Worm (Caenorhabditis elegans) whole organism, L4 larva: Measurements from ENCODE around the gene Y61B8B.3.
"Not testable (repeated sequence)": the region's sequence is repeated elsewhere in the genome, so short reads cannot be mapped to it uniquely, and the experiment has no call there.

Experiments used
- D1046.2 ChIP-seq: fragments of 200-800 bp; sonication (Bioruptor generic); IDR thresholded peaks from 2 replicates; pipeline ENCODE4 v1.3.6; 2022; ENCODE audit warnings: missing genetic modification characterization, missing compliant biosample characterization
- F26F4.8 ChIP-seq: fragments of 200-800 bp; sonication (Bioruptor generic); conservative IDR thresholded peaks from 2 replicates; pipeline ENCODE4 v1.3.6; 2022; ENCODE audit warnings: missing genetic modification characterization, missing compliant biosample characterization
- F49E8.2 ChIP-seq: sonication (generic microtip); optimal IDR thresholded peaks from 2 replicates; lab custom pipeline; 2016; ENCODE audit warnings: missing compliant biosample characterization, mild to moderate bottlenecking, missing genetic modification characterization, borderline replicate concordance
- R02D3.7 ChIP-seq: fragments of 150-350 bp; sonication (generic microtip); optimal IDR thresholded peaks from 3 replicates; lab custom pipeline; 2014; ENCODE audit warnings: missing biosample characterization, missing genetic modification characterization
- aha-1 ChIP-seq: fragments of 150-350 bp; peaks from one replicate; lab custom pipeline; 2014; ENCODE audit warnings: missing biosample characterization, missing genetic modification characterization
- ama-1 ChIP-seq: fragments of 150-350 bp; optimal IDR thresholded peaks from 2 replicates; lab custom pipeline; 2014; ENCODE audit warnings: inconsistent platforms, mixed read lengths
- ceh-28 ChIP-seq: fragments of 150-350 bp; optimal IDR thresholded peaks from 2 replicates; lab custom pipeline; 2014; ENCODE audit warnings: missing biosample characterization, missing genetic modification reagents, missing genetic modification characterization
- ceh-44 ChIP-seq: fragments of 200-800 bp; sonication (Bioruptor generic); IDR thresholded peaks from 2 replicates; pipeline ENCODE4 v1.3.6; 2022; ENCODE audit warnings: missing genetic modification reagents, missing genetic modification characterization, missing compliant biosample characterization
- ceh-82 ChIP-seq: sonication (generic microtip); optimal IDR thresholded peaks from 2 replicates; lab custom pipeline; 2017; ENCODE audit warnings: missing biosample characterization, missing genetic modification characterization
- cey-2 ChIP-seq: sonication (generic microtip); optimal IDR thresholded peaks from 3 replicates; lab custom pipeline; 2017; ENCODE audit warnings: missing genetic modification characterization, mild to moderate bottlenecking, missing compliant biosample characterization, antibody characterized with exemption, borderline replicate concordance; ENCODE audit not compliant: insufficient read depth
- ctbp-1 ChIP-seq: fragments of 200-800 bp; sonication (Bioruptor generic); IDR thresholded peaks from 2 replicates; pipeline ENCODE4 v1.3.6; 2022; ENCODE audit warnings: missing genetic modification reagents, missing genetic modification characterization, missing compliant biosample characterization
- dmd-8 ChIP-seq: fragments of 200-800 bp; sonication (Bioruptor generic); IDR thresholded peaks from 2 replicates; pipeline ENCODE4 v1.3.6; 2022; ENCODE audit warnings: missing genetic modification characterization, missing compliant biosample characterization
- dpl-1 ChIP-seq: fragments of 150-350 bp; optimal IDR thresholded peaks from 2 replicates; lab custom pipeline; 2014; ENCODE audit warnings: missing biosample characterization, missing genetic modification reagents, missing genetic modification characterization
- hif-1 ChIP-seq, 2 experiments: sonication (generic microtip); optimal IDR thresholded peaks; 2 replicates each; lab custom pipeline; 2016 to 2017; ENCODE audit warnings: missing compliant biosample characterization in 2 of 2, missing genetic modification characterization in 2 of 2, missing genetic modification reagents in 2 of 2, missing genotype in 2 of 2, mild to moderate bottlenecking in 1 of 2
- lim-7 ChIP-seq: fragments of 200-800 bp; sonication (Bioruptor generic); IDR thresholded peaks from 2 replicates; pipeline ENCODE4 v1.3.6; 2022; ENCODE audit warnings: missing genetic modification characterization, missing compliant biosample characterization
- mdt-29 ChIP-seq: fragments of 200-800 bp; sonication (Bioruptor generic); IDR thresholded peaks from 2 replicates; pipeline ENCODE4 v1.3.6; 2022; ENCODE audit warnings: missing genetic modification reagents, missing genetic modification characterization, missing compliant biosample characterization
- mes-2 ChIP-seq: sonication (generic microtip); optimal IDR thresholded peaks from 2 replicates; lab custom pipeline; 2016; ENCODE audit warnings: missing genotype, mild to moderate bottlenecking, missing genetic modification characterization, missing compliant biosample characterization; ENCODE audit not compliant: poor library complexity, severe bottlenecking
- mxl-2 ChIP-seq: fragments of 200-800 bp; sonication (Bioruptor generic); conservative IDR thresholded peaks from 2 replicates; pipeline ENCODE4 v1.3.6; 2022; ENCODE audit warnings: missing genetic modification reagents, missing genetic modification characterization, missing compliant biosample characterization
- nhr-11 ChIP-seq: fragments of 150-350 bp; optimal IDR thresholded peaks from 2 replicates; lab custom pipeline; 2014; ENCODE audit warnings: missing biosample characterization, missing genetic modification characterization
- nhr-28 ChIP-seq: fragments of 150-350 bp; optimal IDR thresholded peaks from 2 replicates; lab custom pipeline; 2014; ENCODE audit warnings: missing biosample characterization, missing genetic modification characterization
- nhr-41 ChIP-seq: fragments of 200-800 bp; sonication (Bioruptor generic); IDR thresholded peaks from 2 replicates; pipeline ENCODE4 v1.3.6; 2022; ENCODE audit warnings: missing genetic modification reagents, missing genetic modification characterization, missing compliant biosample characterization
- nhr-48 ChIP-seq: sonication (generic microtip); optimal IDR thresholded peaks from 2 replicates; lab custom pipeline; 2016; ENCODE audit warnings: mild to moderate bottlenecking, missing genetic modification characterization, missing compliant biosample characterization
- nhr-77 ChIP-seq: fragments of 150-350 bp; optimal IDR thresholded peaks from 2 replicates; lab custom pipeline; 2014; ENCODE audit warnings: missing biosample characterization, missing genetic modification characterization
- saeg-2 ChIP-seq: fragments of 200-800 bp; sonication (Bioruptor generic); IDR thresholded peaks from 2 replicates; pipeline ENCODE4 v1.3.6; 2022; ENCODE audit warnings: missing genetic modification reagents, missing genetic modification characterization, missing compliant biosample characterization
- set-16 ChIP-seq: fragments of 200-800 bp; sonication (Bioruptor generic); IDR thresholded peaks from 2 replicates; pipeline ENCODE4 v1.3.6; 2022; ENCODE audit warnings: missing genetic modification reagents, missing genetic modification characterization, missing compliant biosample characterization
- snpc-4 ChIP-seq: fragments of 150-350 bp; optimal IDR thresholded peaks from 2 replicates; lab custom pipeline; 2014; ENCODE audit warnings: missing biosample characterization, missing genetic modification characterization
- spr-3 ChIP-seq: fragments of 200-800 bp; sonication (Bioruptor generic); optimal IDR thresholded peaks from 2 replicates; lab custom pipeline; 2018; ENCODE audit warnings: mild to moderate bottlenecking, missing genetic modification characterization, missing compliant biosample characterization
- tag-97 ChIP-seq: fragments of 200-800 bp; sonication (Bioruptor generic); IDR thresholded peaks from 2 replicates; pipeline ENCODE4 v1.3.6; 2022; ENCODE audit warnings: missing genetic modification characterization, missing compliant biosample characterization
- tra-1 ChIP-seq: fragments of 200-800 bp; sonication (Bioruptor generic); IDR thresholded peaks from 2 replicates; pipeline ENCODE4 v1.3.6; 2022; ENCODE audit warnings: missing genetic modification reagents, missing genetic modification characterization, missing compliant biosample characterization
- unc-62 ChIP-seq, 3 experiments: fragments of 150-350 bp in 1 of 3; sonication (generic microtip); optimal IDR thresholded peaks in 2 of 3; peaks in 1 of 3; 1 replicate in 1 of 3; 2 replicates in 2 of 3; lab custom pipeline; 2014 to 2017; ENCODE audit warnings: missing biosample characterization in 3 of 3, missing genetic modification characterization in 3 of 3, missing genetic modification reagents in 3 of 3, missing genotype in 1 of 3

The Y61B8B.3 gene

ce11 chrV:17296443-17296842, 15.8 kb downstream of the Y61B8B.3 start:
- TF ChIP-seq dmd-8 (GFP tag; lab: Robert Waterston, UW) (no peak), set-16 (no peak), cey-2 (tag; lab: Kevin White, UChicago) (no peak), unc-62 (GFP tag; optimal IDR thresholded peaks at IDR 0.05 in 1 of 2; lab: Kevin White, UChicago) (peak in 1 of 2 experiments; percentile 92), unc-62 (tag; optimal IDR thresholded peaks at IDR 0.05; lab: Kevin White, UChicago) (no peak)

- TF ChIP-seq nhr-41 (GFP tag; lab: Robert Waterston, UW) (no peak), ceh-44 (GFP tag; lab: Robert Waterston, UW) (0 out of 2 replicates have a peak, but pooled peaks have one; percentile 17), aha-1 (tag; lab: Kevin White, UChicago) (peak; percentile 92)
Observed at ce11 chrV:17292740-17293139, 19.5 kb downstream of the Y61B8B.3 start.

ce11 chrV:17284159-17284558, 28.1 kb downstream of the Y61B8B.3 start:
- no peak for TF ChIP-seq hif-1 (tag; optimal IDR thresholded peaks at IDR 0.05; lab: Kevin White, UChicago)
- TF ChIP-seq aha-1 (tag; lab: Kevin White, UChicago), result peak; percentile 95
- no peak for TF ChIP-seq saeg-2

- no peak for TF ChIP-seq F49E8.2 (tag; lab: Kevin White, UChicago)
- no peak for TF ChIP-seq tra-1
- no peak for TF ChIP-seq dpl-1 (GFP tag; lab: Kevin White, UChicago)
- no peak for TF ChIP-seq ctbp-1 (GFP tag; lab: Robert Waterston, UW)
- TF ChIP-seq lim-7 (GFP tag; lab: Robert Waterston, UW), result no peak
- no peak for TF ChIP-seq ceh-28 (tag; lab: Kevin White, UChicago)
- TF ChIP-seq nhr-77 (tag; lab: Kevin White, UChicago), result no peak
- TF ChIP-seq snpc-4, result no peak
- no peak for TF ChIP-seq tag-97 (GFP tag; lab: Robert Waterston, UW)
- TF ChIP-seq ceh-82, result no peak
- TF ChIP-seq R02D3.7 (tag; lab: Kevin White, UChicago), result no peak
- TF ChIP-seq mdt-29, result no peak
- TF ChIP-seq ama-1 (lab: Kevin White, UChicago), result no peak
- no peak for TF ChIP-seq F26F4.8 (GFP tag; lab: Robert Waterston, UW)
- no peak for TF ChIP-seq nhr-48 (tag; lab: Kevin White, UChicago)
- no peak for TF ChIP-seq mes-2 (tag; lab: Kevin White, UChicago)
- TF ChIP-seq nhr-28, result no peak
- no peak for TF ChIP-seq nhr-11
Observed at ce11 chrV:17273249-17273648, 39.0 kb downstream of the Y61B8B.3 start, which contains the start of gene K10G4.10. K10G4.10 (plus strand) TSS chrV:17273549.

- TF ChIP-seq unc-62 (GFP tag; optimal IDR thresholded peaks at IDR 0.05 in 1 of 2; lab: Kevin White, UChicago) (peak in 1 of 2 experiments; percentile 91), unc-62 (tag; optimal IDR thresholded peaks at IDR 0.05; lab: Kevin White, UChicago) (no peak), mxl-2 (GFP tag; lab: Robert Waterston, UW) (no peak)
Observed at ce11 chrV:17272112-17272511, 40.2 kb downstream of the Y61B8B.3 start.

- not testable (repeated sequence) for TF ChIP-seq F49E8.2 (tag; lab: Kevin White, UChicago); spr-3 (GFP tag; lab: Kevin White, UChicago); D1046.2 (GFP tag; lab: Robert Waterston, UW)
- TF ChIP-seq, all 104 proteins: peak for 0; not testable (repeated sequence) for 104
Observed at ce11 chrV:17264855-17265254, 47.4 kb downstream of the Y61B8B.3 start, which contains the start of gene K10G4.3. K10G4.3 (minus strand) TSS chrV:17264955.
